Worm (Caenorhabditis elegans) whole organism, young adult: ENCODE results near the gene cyp-33C12.

Experiments used
- B0261.1 ChIP-seq: sonication (generic microtip); optimal IDR thresholded peaks from 2 replicates; lab custom pipeline; 2016; ENCODE audit warnings: mild to moderate bottlenecking, missing genetic modification characterization, moderate library complexity, missing compliant biosample characterization
- F57C9.4 ChIP-seq: sonication (generic microtip); optimal IDR thresholded peaks from 2 replicates; lab custom pipeline; 2017; ENCODE audit warnings: mild to moderate bottlenecking, missing genetic modification characterization, missing compliant biosample characterization
- T26A5.8 ChIP-seq: sonication (generic microtip); optimal IDR thresholded peaks from 2 replicates; lab custom pipeline; 2016; ENCODE audit warnings: missing genetic modification characterization, missing compliant biosample characterization
- Y56A3A.18 ChIP-seq: fragments of 200-800 bp; sonication (Bioruptor generic); IDR thresholded peaks from 2 replicates; pipeline ENCODE4 v1.3.6; 2022; ENCODE audit warnings: missing genetic modification reagents, missing genetic modification characterization, missing compliant biosample characterization
- ceh-100 ChIP-seq: fragments of 200-800 bp; sonication (Bioruptor generic); IDR thresholded peaks from 2 replicates; pipeline ENCODE4 v1.3.6; 2022; ENCODE audit warnings: missing genetic modification reagents, missing genetic modification characterization, missing compliant biosample characterization
- die-1 ChIP-seq: sonication (generic microtip); optimal IDR thresholded peaks from 2 replicates; lab custom pipeline; 2016; ENCODE audit warnings: missing genotype, mild to moderate bottlenecking, missing genetic modification characterization, missing compliant biosample characterization
- dox-1 ChIP-seq: fragments of 200-800 bp; sonication (Bioruptor generic); IDR thresholded peaks from 2 replicates; pipeline ENCODE4 v1.3.6; 2022; ENCODE audit warnings: missing genetic modification reagents, missing genetic modification characterization, missing compliant biosample characterization
- ets-4 ChIP-seq: fragments of 200-800 bp; sonication (Bioruptor generic); optimal IDR thresholded peaks from 2 replicates; lab custom pipeline; 2018; ENCODE audit warnings: mild to moderate bottlenecking, missing genetic modification characterization, missing compliant biosample characterization
- mcd-1 ChIP-seq: fragments of 200-800 bp; sonication (Bioruptor generic); IDR thresholded peaks from 2 replicates; pipeline ENCODE4 v1.3.6; 2022; ENCODE audit warnings: missing genetic modification reagents, missing genetic modification characterization, missing compliant biosample characterization
- pha-4 ChIP-seq: fragments of 150-350 bp; sonication (generic microtip); optimal IDR thresholded peaks from 2 replicates; lab custom pipeline; 2014; ENCODE audit warnings: missing biosample characterization, missing genetic modification reagents, missing genetic modification characterization
- snpc-3.4 ChIP-seq: sonication (generic microtip); optimal IDR thresholded peaks from 2 replicates; lab custom pipeline; 2017; ENCODE audit warnings: missing genetic modification characterization, mild to moderate bottlenecking, missing compliant biosample characterization, antibody characterized with exemption, moderate library complexity, missing genotype, missing genetic modification reagents
- snpc-4 ChIP-seq, 5 experiments: fragments of 150-350 bp in 1 of 5; sonication (generic microtip) in 4 of 5; optimal IDR thresholded peaks; 2 replicates each; lab custom pipeline; 2014 to 2018; ENCODE audit warnings: missing genetic modification characterization in 5 of 5, missing biosample characterization in 3 of 5, antibody characterized with exemption in 2 of 5, mild to moderate bottlenecking in 2 of 5, missing compliant biosample characterization in 2 of 5, missing genotype in 2 of 5, moderate library complexity in 2 of 5, missing genetic modification reagents in 1 of 5
- sptf-2 ChIP-seq: fragments of 200-800 bp; sonication (Bioruptor generic); optimal IDR thresholded peaks from 2 replicates; lab custom pipeline; 2018; ENCODE audit warnings: mild to moderate bottlenecking, missing genetic modification characterization, missing compliant biosample characterization
- tbp1 ChIP-seq: fragments of 200-800 bp; sonication (Bioruptor generic); optimal IDR thresholded peaks from 2 replicates; lab custom pipeline; 2018; ENCODE audit warnings: mild to moderate bottlenecking, missing genetic modification characterization, missing compliant biosample characterization

DNA sequence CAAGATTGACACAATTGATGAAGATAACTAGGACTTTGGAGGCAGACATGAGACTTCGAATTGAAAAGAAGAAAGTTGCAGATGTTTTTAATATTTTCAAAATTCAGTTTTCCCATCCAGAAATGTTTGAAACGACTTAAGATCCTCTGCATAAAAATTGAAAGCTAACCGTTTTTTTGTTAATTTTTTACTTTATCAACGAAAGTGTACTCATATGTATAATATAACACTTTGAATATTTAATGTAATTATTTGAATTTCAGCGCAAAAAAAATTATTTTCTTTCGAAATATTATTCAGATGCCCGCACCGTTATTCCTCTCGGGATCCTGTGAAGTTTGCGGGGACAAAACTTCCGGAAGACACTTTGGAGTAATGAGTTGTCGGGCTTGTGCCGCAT lies 22.7 kb upstream of the cyp-33C12 start, which contains the start of gene nhr-18:
- TF ChIP-seq snpc-4 (GFP tag; optimal IDR thresholded peaks at IDR 0.05; lab: Kevin White, UChicago): no peak
- no peak for TF ChIP-seq snpc-4 (tag; optimal IDR thresholded peaks at IDR 0.05; lab: Kevin White, UChicago)
- TF ChIP-seq tbp1: no peak
- no peak for TF ChIP-seq T26A5.8 (tag; lab: Kevin White, UChicago)
- TF ChIP-seq Y56A3A.18: no peak
- TF ChIP-seq ceh-100 (GFP tag; lab: Robert Waterston, UW): no peak
- no peak for TF ChIP-seq ets-4
- no peak for TF ChIP-seq B0261.1
- no peak for TF ChIP-seq dox-1
- TF ChIP-seq mcd-1: no peak
- no peak for TF ChIP-seq pha-4
- TF ChIP-seq snpc-3.4 (tag; lab: Kevin White, UChicago): no peak
- TF ChIP-seq sptf-2: no peak
- no peak for TF ChIP-seq F57C9.4 (tag; lab: Kevin White, UChicago)
- no peak for TF ChIP-seq die-1
